Fruit fly (Drosophila melanogaster) whole organism, prepupa: ENCODE data around the gene CG10232.

Experiments used
- Blimp-1 ChIP-seq: fragments of 200-800 bp; sonication (Bioruptor generic); optimal IDR thresholded peaks from 3 replicates; lab custom pipeline; 2017; ENCODE audit warnings: missing biosample characterization, missing genetic modification characterization, mild to moderate bottlenecking, moderate library complexity, missing genetic modification reagents
- CG10631 ChIP-seq: fragments of 200-800 bp; sonication (Bioruptor generic); optimal IDR thresholded peaks from 2 replicates; lab custom pipeline; 2016; ENCODE audit warnings: missing biosample characterization, missing genetic modification characterization
- CG10669 ChIP-seq: fragments of 200-800 bp; sonication (Bioruptor generic); optimal IDR thresholded peaks from 3 replicates; lab custom pipeline; 2018; ENCODE audit warnings: missing biosample characterization, mild to moderate bottlenecking, missing genetic modification characterization, moderate library complexity
- CG11294 ChIP-seq: fragments of 200-800 bp; sonication (Bioruptor generic); IDR thresholded peaks from 2 replicates; pipeline ENCODE4 v1.3.6; 2022; ENCODE audit warnings: missing biosample characterization, missing genetic modification characterization
- CG11762 ChIP-seq: fragments of 200-800 bp; sonication (Bioruptor generic); optimal IDR thresholded peaks from 3 replicates; lab custom pipeline; 2016; ENCODE audit warnings: missing biosample characterization, missing genetic modification characterization; ENCODE audit not compliant: insufficient read depth
- CG11902 ChIP-seq: fragments of 200-800 bp; sonication (Bioruptor generic); optimal IDR thresholded peaks from 3 replicates; lab custom pipeline; 2016; ENCODE audit warnings: missing biosample characterization, missing genetic modification characterization
- CG15336 ChIP-seq: fragments of 200-800 bp; sonication (Bioruptor generic); IDR thresholded peaks from 2 replicates; pipeline ENCODE4 v1.3.6; 2022; ENCODE audit warnings: missing biosample characterization, missing genetic modification characterization
- CG1621 ChIP-seq: fragments of 200-800 bp; sonication (Bioruptor generic); optimal IDR thresholded peaks from 3 replicates; lab custom pipeline; 2018; ENCODE audit warnings: missing biosample characterization, mild to moderate bottlenecking, missing genetic modification characterization
- CG16779 ChIP-seq: fragments of 200-800 bp; sonication (Bioruptor generic); optimal IDR thresholded peaks from 3 replicates; lab custom pipeline; 2017; ENCODE audit warnings: missing biosample characterization, mild to moderate bottlenecking, missing genetic modification characterization
- CG3032 ChIP-seq: fragments of 200-800 bp; optimal IDR thresholded peaks from 2 replicates; lab custom pipeline; 2019; ENCODE audit warnings: missing biosample characterization, mild to moderate bottlenecking, missing genetic modification characterization, moderate library complexity
- CG31627 ChIP-seq: fragments of 200-800 bp; sonication (Bioruptor generic); optimal IDR thresholded peaks from 3 replicates; lab custom pipeline; 2016; ENCODE audit warnings: missing biosample characterization, missing genetic modification characterization
- CG32006 ChIP-seq: fragments of 200-800 bp; sonication (Bioruptor generic); optimal IDR thresholded peaks from 3 replicates; lab custom pipeline; 2017; ENCODE audit warnings: missing biosample characterization, mild to moderate bottlenecking, missing genetic modification characterization
- CG34406 ChIP-seq: fragments of 200-800 bp; sonication (Bioruptor generic); optimal IDR thresholded peaks from 3 replicates; lab custom pipeline; 2016; ENCODE audit warnings: missing biosample characterization, missing genetic modification characterization
- CG3919 ChIP-seq: fragments of 200-800 bp; sonication (Bioruptor generic); optimal IDR thresholded peaks from 3 replicates; lab custom pipeline; 2016; ENCODE audit warnings: missing biosample characterization, missing genetic modification characterization
- CG6163 ChIP-seq: fragments of 200-800 bp; sonication (Bioruptor generic); IDR thresholded peaks from 3 replicates; pipeline ENCODE4 v1.3.6; 2022; ENCODE audit warnings: missing biosample characterization, missing genetic modification characterization
- CG6276 ChIP-seq: fragments of 200-800 bp; sonication (Bioruptor generic); optimal IDR thresholded peaks from 2 replicates; lab custom pipeline; 2017; ENCODE audit warnings: missing biosample characterization, mild to moderate bottlenecking, missing genetic modification characterization
- CG6792 ChIP-seq: fragments of 200-800 bp; sonication (Bioruptor generic); optimal IDR thresholded peaks from 3 replicates; lab custom pipeline; 2016; ENCODE audit warnings: missing biosample characterization, missing genetic modification characterization
- CG6854 ChIP-seq: fragments of 200-800 bp; sonication (Bioruptor generic); optimal IDR thresholded peaks from 2 replicates; lab custom pipeline; 2017; ENCODE audit warnings: missing biosample characterization, mild to moderate bottlenecking, missing genetic modification characterization
- CG7368 ChIP-seq: fragments of 200-800 bp; sonication (Bioruptor generic); optimal IDR thresholded peaks from 3 replicates; lab custom pipeline; 2016; ENCODE audit warnings: missing biosample characterization, missing genetic modification characterization
- CG8119 ChIP-seq: fragments of 200-800 bp; sonication (Bioruptor generic); IDR thresholded peaks from 3 replicates; pipeline ENCODE4 v1.3.6; 2022; ENCODE audit warnings: missing biosample characterization, missing genetic modification characterization
- CG9139 ChIP-seq: fragments of 200-800 bp; sonication (Bioruptor generic); optimal IDR thresholded peaks from 3 replicates; lab custom pipeline; 2017; ENCODE audit warnings: missing biosample characterization, mild to moderate bottlenecking, missing genetic modification characterization
- Eip78C ChIP-seq: fragments of 200-800 bp; sonication (Bioruptor generic); peaks from one replicate; lab custom pipeline; 2016; ENCODE audit warnings: missing biosample characterization, missing genetic modification characterization
- Eip93F ChIP-seq: fragments of 200-800 bp; sonication (Bioruptor generic); optimal IDR thresholded peaks from 2 replicates; lab custom pipeline; 2016; ENCODE audit warnings: missing biosample characterization, mild to moderate bottlenecking, missing genetic modification characterization
- Ets21C ChIP-seq: fragments of 200-800 bp; sonication (Bioruptor generic); optimal IDR thresholded peaks from 3 replicates; lab custom pipeline; 2016; ENCODE audit warnings: missing biosample characterization, missing genetic modification characterization
- Hr38 ChIP-seq: sonication (Bioruptor generic); optimal IDR thresholded peaks from 2 replicates; lab custom pipeline; 2016; ENCODE audit warnings: missing biosample characterization, missing genetic modification characterization
- Hr4 ChIP-seq: fragments of 200-800 bp; sonication (Bioruptor generic); optimal IDR thresholded peaks from 3 replicates; lab custom pipeline; 2016; ENCODE audit warnings: missing biosample characterization, missing genetic modification characterization
- Met ChIP-seq: fragments of 200-800 bp; sonication (Bioruptor generic); optimal IDR thresholded peaks from 3 replicates; lab custom pipeline; 2016; ENCODE audit warnings: missing biosample characterization, missing genetic modification characterization
- OdsH ChIP-seq: fragments of 200-800 bp; sonication (Bioruptor generic); optimal IDR thresholded peaks from 3 replicates; lab custom pipeline; 2016; ENCODE audit warnings: missing biosample characterization, missing genetic modification characterization
- Smox ChIP-seq: fragments of 200-800 bp; sonication (Bioruptor generic); optimal IDR thresholded peaks from 3 replicates; lab custom pipeline; 2016; ENCODE audit warnings: missing biosample characterization, missing genetic modification characterization
- Sox102F ChIP-seq: fragments of 200-800 bp; sonication (Bioruptor generic); optimal IDR thresholded peaks from 2 replicates; lab custom pipeline; 2016; ENCODE audit warnings: missing biosample characterization, mild to moderate bottlenecking, missing genetic modification characterization
- Sox14 ChIP-seq: fragments of 200-800 bp; sonication (Bioruptor generic); optimal IDR thresholded peaks from 3 replicates; lab custom pipeline; 2016; ENCODE audit warnings: missing biosample characterization, missing genetic modification characterization
- achi ChIP-seq: fragments of 200-800 bp; sonication (Bioruptor generic); optimal IDR thresholded peaks from 3 replicates; lab custom pipeline; 2016; ENCODE audit warnings: missing biosample characterization, missing genetic modification characterization
- acj6 ChIP-seq: fragments of 200-800 bp; sonication (Bioruptor generic); optimal IDR thresholded peaks from 3 replicates; lab custom pipeline; 2016; ENCODE audit warnings: missing biosample characterization, missing genetic modification characterization
- cyc ChIP-seq: fragments of 200-800 bp; sonication (Bioruptor generic); optimal IDR thresholded peaks from 3 replicates; lab custom pipeline; 2016; ENCODE audit warnings: missing biosample characterization, missing genetic modification characterization
- dac ChIP-seq: fragments of 200-800 bp; sonication (Bioruptor generic); optimal IDR thresholded peaks from 2 replicates; lab custom pipeline; 2017; ENCODE audit warnings: missing biosample characterization, mild to moderate bottlenecking, missing genetic modification characterization
- dsx ChIP-seq: fragments of 200-800 bp; optimal IDR thresholded peaks from 3 replicates; lab custom pipeline; 2019; ENCODE audit warnings: missing biosample characterization, mild to moderate bottlenecking, missing genetic modification characterization, moderate library complexity; ENCODE audit not compliant: poor library complexity, severe bottlenecking
- fd59A ChIP-seq: fragments of 200-800 bp; sonication (Bioruptor generic); optimal IDR thresholded peaks from 2 replicates; lab custom pipeline; 2017; ENCODE audit warnings: missing biosample characterization, mild to moderate bottlenecking, missing genetic modification characterization, missing genetic modification reagents
- fd85E ChIP-seq: fragments of 200-800 bp; sonication (Bioruptor generic); optimal IDR thresholded peaks from 3 replicates; lab custom pipeline; 2016; ENCODE audit warnings: missing biosample characterization, missing genetic modification characterization
- fkh ChIP-seq: fragments of 200-800 bp; sonication (Bioruptor generic); optimal IDR thresholded peaks from 3 replicates; lab custom pipeline; 2017; ENCODE audit warnings: missing biosample characterization, mild to moderate bottlenecking, missing genetic modification characterization, moderate library complexity
- lz ChIP-seq: fragments of 200-800 bp; sonication (Bioruptor generic); optimal IDR thresholded peaks from 3 replicates; lab custom pipeline; 2016; ENCODE audit warnings: missing biosample characterization, missing genetic modification characterization
- net ChIP-seq: fragments of 200-800 bp; sonication (Bioruptor generic); optimal IDR thresholded peaks from 3 replicates; lab custom pipeline; 2016; ENCODE audit warnings: missing biosample characterization, missing genetic modification characterization
- pdm3 ChIP-seq: fragments of 200-800 bp; sonication (Bioruptor generic); optimal IDR thresholded peaks from 3 replicates; lab custom pipeline; 2016; ENCODE audit warnings: missing biosample characterization, missing genetic modification characterization
- salr ChIP-seq, 2 experiments: fragments of 200-800 bp; sonication (Bioruptor generic); optimal IDR thresholded peaks; 3 replicates each; lab custom pipeline; 2016 to 2018; ENCODE audit warnings: missing biosample characterization in 2 of 2, missing genetic modification characterization in 2 of 2, mild to moderate bottlenecking in 1 of 2
- ss ChIP-seq, 2 experiments: fragments of 200-800 bp; sonication (Bioruptor generic); optimal IDR thresholded peaks; 2 replicates in 1 of 2; 3 replicates in 1 of 2; lab custom pipeline; 2017 to 2018; ENCODE audit warnings: mild to moderate bottlenecking in 2 of 2, missing biosample characterization in 2 of 2, missing genetic modification characterization in 2 of 2, moderate library complexity in 1 of 2
- svp ChIP-seq: fragments of 200-800 bp; sonication (Bioruptor generic); peaks from one replicate; lab custom pipeline; 2016; ENCODE audit warnings: missing biosample characterization, missing genetic modification characterization
- topi ChIP-seq: fragments of 200-800 bp; sonication (Bioruptor generic); optimal IDR thresholded peaks from 3 replicates; lab custom pipeline; 2016; ENCODE audit warnings: missing biosample characterization, missing genetic modification characterization
- vri ChIP-seq: fragments of 200-800 bp; sonication (Bioruptor generic); optimal IDR thresholded peaks from 3 replicates; lab custom pipeline; 2016; ENCODE audit warnings: missing biosample characterization, mild to moderate bottlenecking, missing genetic modification characterization

The CG10232 gene

dm6 chr3R:23722680-23723372 is 1.4 kb upstream of the CG10232 start, which contains the start of gene CG10365 (continued):
- no peak for TF ChIP-seq Hr38 (GFP tag; lab: Kevin White, UChicago)
- TF ChIP-seq acj6, result peak; percentile 89
- peak; percentile 83 to 86 for TF ChIP-seq ss (GFP tag; optimal IDR thresholded peaks at IDR 0.05; lab: Kevin White, UChicago)
- TF ChIP-seq salr (GFP tag; optimal IDR thresholded peaks at IDR 0.05; lab: Kevin White, UChicago), result peak in 1 of 2 experiments; percentile 94
- TF ChIP-seq vri, result peak; percentile 92
- peak; percentile 55 for TF ChIP-seq CG9139
- TF ChIP-seq CG34406 (GFP tag; lab: Kevin White, UChicago), result peak; percentile 96
- peak; percentile 89 for TF ChIP-seq CG6276 (GFP tag; lab: Kevin White, UChicago)
- TF ChIP-seq dsx (GFP tag; lab: Kevin White, UChicago), result peak; percentile 80
- TF ChIP-seq CG16779, result peak; percentile 67
- TF ChIP-seq CG7368, result peak; percentile 89
- TF ChIP-seq CG3919 (GFP tag; lab: Kevin White, UChicago), result peak; percentile 92
- peak; percentile 89 for TF ChIP-seq net (GFP tag; lab: Kevin White, UChicago)
- TF ChIP-seq dac (GFP tag; lab: Kevin White, UChicago), result peak; percentile 7
- TF ChIP-seq CG32006 (GFP tag; lab: Kevin White, UChicago), result peak; percentile 93
- peak; percentile 81 for TF ChIP-seq fd85E
- peak; percentile 84 for TF ChIP-seq Met
- TF ChIP-seq CG3032, result peak; percentile 89
- TF ChIP-seq Eip93F (GFP tag; lab: Kevin White, UChicago), result peak; percentile 44
- TF ChIP-seq Blimp-1 (GFP tag; lab: Kevin White, UChicago), result peak; percentile 59
- TF ChIP-seq CG10631 (GFP tag; lab: Kevin White, UChicago), result peak; percentile 93
- TF ChIP-seq OdsH (GFP tag; lab: Kevin White, UChicago), result peak; percentile 90
- peak; percentile 91 for TF ChIP-seq svp (GFP tag; lab: Kevin White, UChicago)
- peak; percentile 89 for TF ChIP-seq CG11762 (GFP tag; lab: Kevin White, UChicago)
- peak; percentile 74 for TF ChIP-seq topi (GFP tag; lab: Kevin White, UChicago)
- peak; percentile 90 for TF ChIP-seq CG6163 (GFP tag; lab: Robert Waterston, UW)
- peak; percentile 98 for TF ChIP-seq Eip78C (GFP tag; lab: Kevin White, UChicago)
- peak; percentile 91 for TF ChIP-seq CG6792 (GFP tag; lab: Kevin White, UChicago)
- peak; percentile 97 for TF ChIP-seq CG8119 (GFP tag; lab: Robert Waterston, UW)
- no peak for TF ChIP-seq Ets21C (GFP tag; lab: Kevin White, UChicago)
- peak; percentile 92 for TF ChIP-seq achi (GFP tag; lab: Kevin White, UChicago)
- TF ChIP-seq CG11902 (GFP tag; lab: Kevin White, UChicago), result peak; percentile 66
- peak; percentile 80 for TF ChIP-seq cyc

DNA sequence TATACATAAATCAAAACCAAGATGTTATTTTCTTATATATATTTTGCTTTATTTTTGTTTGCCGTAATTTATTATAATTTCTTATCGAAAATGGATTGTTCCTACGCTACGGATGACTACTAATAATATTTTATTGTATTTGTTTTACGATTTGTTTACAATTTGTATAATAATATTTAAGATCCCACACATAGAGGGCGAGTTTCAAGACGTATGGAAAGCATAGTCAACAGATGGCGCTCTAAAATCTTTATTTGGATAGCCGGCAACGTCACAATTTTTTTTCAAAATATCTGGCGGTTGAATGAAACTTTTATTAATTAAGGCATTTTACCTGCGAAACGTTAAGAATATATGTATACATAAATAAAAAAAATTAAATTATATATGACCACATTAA is 511 bp upstream of the CG10232 start:
- TF ChIP-seq Hr4 (GFP tag; lab: Kevin White, UChicago), result no peak
- TF ChIP-seq Sox14 (GFP tag; lab: Kevin White, UChicago), result no peak
- no peak for TF ChIP-seq dac (GFP tag; lab: Kevin White, UChicago)
- peak; percentile 7 for TF ChIP-seq cyc
- no peak for TF ChIP-seq CG15336 (GFP tag; lab: Robert Waterston, UW)
- TF ChIP-seq CG11294 (GFP tag; lab: Robert Waterston, UW), result no peak
- no peak for TF ChIP-seq Eip93F (GFP tag; lab: Kevin White, UChicago)
- no peak for TF ChIP-seq ss (GFP tag; optimal IDR thresholded peaks at IDR 0.05; lab: Kevin White, UChicago)
- TF ChIP-seq lz (GFP tag; lab: Kevin White, UChicago), result peak; percentile 18
- no peak for TF ChIP-seq CG34406 (GFP tag; lab: Kevin White, UChicago)
- TF ChIP-seq Blimp-1 (GFP tag; lab: Kevin White, UChicago), result no peak
- TF ChIP-seq CG11902 (GFP tag; lab: Kevin White, UChicago), result no peak
- TF ChIP-seq Sox102F, result no peak
- TF ChIP-seq CG11762 (GFP tag; lab: Kevin White, UChicago), result no peak
- peak; percentile 33 for TF ChIP-seq CG31627 (GFP tag; lab: Kevin White, UChicago)
- no peak for TF ChIP-seq salr (GFP tag; optimal IDR thresholded peaks at IDR 0.05; lab: Kevin White, UChicago)
- TF ChIP-seq CG16779, result no peak
- TF ChIP-seq pdm3 (GFP tag; lab: Kevin White, UChicago), result no peak
- no peak for TF ChIP-seq dsx (GFP tag; lab: Kevin White, UChicago)
- no peak for TF ChIP-seq OdsH (GFP tag; lab: Kevin White, UChicago)
- no peak for TF ChIP-seq vri
- TF ChIP-seq CG9139, result no peak
- no peak for TF ChIP-seq CG1621 (tag; lab: Kevin White, UChicago)
- TF ChIP-seq Smox (GFP tag; lab: Kevin White, UChicago), result peak; percentile 6
- TF ChIP-seq CG6276 (GFP tag; lab: Kevin White, UChicago), result no peak
- peak; percentile 20 for TF ChIP-seq CG3032
- no peak for TF ChIP-seq CG6854
- no peak for TF ChIP-seq CG7368
- no peak for TF ChIP-seq Eip78C (GFP tag; lab: Kevin White, UChicago)
- TF ChIP-seq CG10669 (GFP tag; lab: Kevin White, UChicago), result no peak
- TF ChIP-seq fkh (GFP tag; lab: Kevin White, UChicago), result peak; percentile 97
- TF ChIP-seq fd59A (GFP tag; lab: Kevin White, UChicago), result no peak
